Fruit fly (Drosophila melanogaster) whole organism: ENCODE data around the gene bsh.

Source experiments
- CG8478 ChIP-seq: fragments of >200 bp; optimal IDR thresholded peaks from 2 replicates; lab custom pipeline; 2018; ENCODE audit warnings: inconsistent platforms
- Dll ChIP-seq: fragments of >200 bp; optimal IDR thresholded peaks from 2 replicates; lab custom pipeline; 2017
- EcR ChIP-seq, 2 experiments: fragments of >200 bp; optimal IDR thresholded peaks; 2 replicates each; lab custom pipeline; 2017; ENCODE audit warnings: missing biosample characterization in 2 of 2, missing genetic modification characterization in 2 of 2, missing genetic modification reagents in 2 of 2
- pan ChIP-seq: fragments of >200 bp; optimal IDR thresholded peaks from 2 replicates; lab custom pipeline; 2017
- psq ChIP-seq: fragments of >200 bp; optimal IDR thresholded peaks from 2 replicates; lab custom pipeline; 2017
- usp ChIP-seq: fragments of >200 bp; optimal IDR thresholded peaks from 2 replicates; lab custom pipeline; 2017; ENCODE audit warnings: missing biosample characterization, missing genetic modification characterization, mixed read lengths

The bsh gene

dm6 chr2L:19763446-19763772 is 5.5 kb downstream of the bsh start:
- TF ChIP-seq psq (lab: Kevin White, UChicago), result no peak

- TF ChIP-seq CG8478 (lab: Kevin White, UChicago), result no peak
- TF ChIP-seq EcR (GFP tag; optimal IDR thresholded peaks at IDR 0.05; lab: Kevin White, UChicago), result no peak
- no peak for TF ChIP-seq Dll (lab: Kevin White, UChicago)
- TF ChIP-seq psq (lab: Kevin White, UChicago), result no peak
- TF ChIP-seq pan (lab: Kevin White, UChicago), result no peak
- TF ChIP-seq usp (GFP tag; lab: Kevin White, UChicago), result no peak
Observed at dm6 chr2L:19758511-19759128, 10.2 kb downstream of the bsh start, which contains the start of the genes CG10628 and Dus3. Gene CG10628, minus strand, starts transcription at chr2L:19758615. Gene Dus3, plus strand, starts transcription at chr2L:19758879.

- TF ChIP-seq psq (lab: Kevin White, UChicago) (no peak), usp (GFP tag; lab: Kevin White, UChicago) (no peak), pan (lab: Kevin White, UChicago) (no peak), EcR (GFP tag; optimal IDR thresholded peaks at IDR 0.05; lab: Kevin White, UChicago) (no peak)
Observed at dm6 chr2L:19756716-19757115, 12.2 kb downstream of the bsh start, which contains the start of gene CG10631. Gene CG10631, minus strand, starts transcription at chr2L:19756904.

- TF ChIP-seq psq (lab: Kevin White, UChicago) (no peak), Dll (lab: Kevin White, UChicago) (no peak), EcR (GFP tag; optimal IDR thresholded peaks at IDR 0.05; lab: Kevin White, UChicago) (no peak), pan (lab: Kevin White, UChicago) (no peak), CG8478 (lab: Kevin White, UChicago) (no peak), usp (GFP tag; lab: Kevin White, UChicago) (no peak)
Observed at dm6 chr2L:19756040-19756439, 12.8 kb downstream of the bsh start.

dm6 chr2L:19755015-19755414 is 13.9 kb downstream of the bsh start:
- TF ChIP-seq CG8478 (lab: Kevin White, UChicago), result no peak
- TF ChIP-seq EcR (GFP tag; optimal IDR thresholded peaks at IDR 0.05; lab: Kevin White, UChicago), result no peak
- TF ChIP-seq psq (lab: Kevin White, UChicago), result no peak
- no peak for TF ChIP-seq Dll (lab: Kevin White, UChicago)
- no peak for TF ChIP-seq pan (lab: Kevin White, UChicago)
- TF ChIP-seq usp (GFP tag; lab: Kevin White, UChicago), result no peak

- TF ChIP-seq CG8478 (lab: Kevin White, UChicago), result no peak
- no peak for TF ChIP-seq Dll (lab: Kevin White, UChicago)
- TF ChIP-seq pan (lab: Kevin White, UChicago), result no peak
- no peak for TF ChIP-seq psq (lab: Kevin White, UChicago)
- TF ChIP-seq EcR (GFP tag; optimal IDR thresholded peaks at IDR 0.05; lab: Kevin White, UChicago), result no peak
- TF ChIP-seq usp (GFP tag; lab: Kevin White, UChicago), result no peak
Observed at dm6 chr2L:19750571-19750970, 18.3 kb downstream of the bsh start.

- no peak for TF ChIP-seq CG8478 (lab: Kevin White, UChicago)
- no peak for TF ChIP-seq pan (lab: Kevin White, UChicago)
- no peak for TF ChIP-seq psq (lab: Kevin White, UChicago)
- TF ChIP-seq Dll (lab: Kevin White, UChicago), result no peak
- TF ChIP-seq EcR (GFP tag; optimal IDR thresholded peaks at IDR 0.05; lab: Kevin White, UChicago), result no peak
Observed at dm6 chr2L:19735635-19736109, 33.2 kb downstream of the bsh start, which contains the start of the genes CG10462 and Nf-YB. Gene CG10462, minus strand, starts transcription at chr2L:19735980. Gene Nf-YB, plus strand, starts transcription at chr2L:19736044.

- no peak for TF ChIP-seq Dll (lab: Kevin White, UChicago)
- TF ChIP-seq psq (lab: Kevin White, UChicago), result no peak
- TF ChIP-seq usp (GFP tag; lab: Kevin White, UChicago), result no peak
- TF ChIP-seq CG8478 (lab: Kevin White, UChicago), result no peak
- no peak for TF ChIP-seq pan (lab: Kevin White, UChicago)
- no peak for TF ChIP-seq EcR (GFP tag; optimal IDR thresholded peaks at IDR 0.05; lab: Kevin White, UChicago)
Observed at dm6 chr2L:19722517-19722916, 46.4 kb downstream of the bsh start.
